Worm (Caenorhabditis elegans) whole organism, young adult: Measurements from ENCODE around the gene egl-26.

ENCODE experiments used
- C06A6.2 ChIP-seq: fragments of 200-800 bp; sonication (Bioruptor generic); conservative IDR thresholded peaks from 2 replicates; pipeline ENCODE4 v1.3.6; 2022; ENCODE audit warnings: missing genetic modification characterization, missing compliant biosample characterization
- D2030.7 ChIP-seq: fragments of 200-800 bp; sonication (Bioruptor generic); IDR thresholded peaks from 2 replicates; pipeline ENCODE4 v1.3.6; 2022; ENCODE audit warnings: missing genetic modification reagents, missing genetic modification characterization, missing compliant biosample characterization
- F22D6.2 ChIP-seq: sonication (generic microtip); optimal IDR thresholded peaks from 2 replicates; lab custom pipeline; 2016; ENCODE audit warnings: mild to moderate bottlenecking, missing genetic modification characterization, missing compliant biosample characterization
- F23B12.7 ChIP-seq: sonication (generic microtip); optimal IDR thresholded peaks from 2 replicates; lab custom pipeline; 2017; ENCODE audit warnings: missing genetic modification characterization, mild to moderate bottlenecking, missing compliant biosample characterization, antibody characterized with exemption, moderate library complexity; ENCODE audit not compliant: insufficient read depth
- F33H1.4 ChIP-seq: fragments of 200-800 bp; sonication (Bioruptor generic); IDR thresholded peaks from 2 replicates; pipeline ENCODE4 v1.3.6; 2022; ENCODE audit warnings: missing genetic modification reagents, missing genetic modification characterization, missing compliant biosample characterization
- F55B11.4 ChIP-seq: sonication (generic microtip); optimal IDR thresholded peaks from 2 replicates; lab custom pipeline; 2016; ENCODE audit warnings: missing compliant biosample characterization, missing genetic modification characterization, borderline replicate concordance; ENCODE audit not compliant: insufficient read depth
- F57C9.4 ChIP-seq: sonication (generic microtip); optimal IDR thresholded peaks from 2 replicates; lab custom pipeline; 2017; ENCODE audit warnings: mild to moderate bottlenecking, missing genetic modification characterization, missing compliant biosample characterization
- K11D2.4 ChIP-seq: fragments of 200-800 bp; sonication (Bioruptor generic); IDR thresholded peaks from 2 replicates; pipeline ENCODE4 v1.3.6; 2022; ENCODE audit warnings: missing genetic modification reagents, missing genetic modification characterization, missing compliant biosample characterization
- K12H6.12 ChIP-seq: fragments of 200-800 bp; sonication (Bioruptor generic); optimal IDR thresholded peaks from 2 replicates; lab custom pipeline; 2018; ENCODE audit warnings: mild to moderate bottlenecking, missing genetic modification characterization, missing compliant biosample characterization
- Y53G8AR.9 ChIP-seq: fragments of 200-800 bp; sonication (Bioruptor generic); conservative IDR thresholded peaks from 2 replicates; pipeline ENCODE4 v1.3.6; 2022; ENCODE audit warnings: missing genetic modification reagents, missing genetic modification characterization, missing compliant biosample characterization
- Y56A3A.18 ChIP-seq: fragments of 200-800 bp; sonication (Bioruptor generic); IDR thresholded peaks from 2 replicates; pipeline ENCODE4 v1.3.6; 2022; ENCODE audit warnings: missing genetic modification reagents, missing genetic modification characterization, missing compliant biosample characterization
- ama-1 ChIP-seq, 3 experiments: fragments of 150-350 bp in 1 of 3; sonication (generic microtip) in 2 of 3; optimal IDR thresholded peaks; 2 replicates each; lab custom pipeline; 2014 to 2018; ENCODE audit warnings: missing biosample characterization in 2 of 3, missing genetic modification characterization in 2 of 3, missing genetic modification reagents in 2 of 3
- atf-7 ChIP-seq: sonication (generic microtip); optimal IDR thresholded peaks from 2 replicates; lab custom pipeline; 2017; ENCODE audit warnings: mild to moderate bottlenecking, missing genetic modification characterization, missing compliant biosample characterization
- ccch-3 ChIP-seq: fragments of 200-800 bp; sonication (Bioruptor generic); optimal IDR thresholded peaks from 2 replicates; lab custom pipeline; 2018; ENCODE audit warnings: mild to moderate bottlenecking, missing genetic modification characterization, missing compliant biosample characterization
- cebp-1 ChIP-seq, 2 experiments: fragments of 200-800 bp in 1 of 2; sonication (Bioruptor generic) in 1 of 2; sonication (generic microtip) in 1 of 2; IDR thresholded peaks in 1 of 2; optimal IDR thresholded peaks in 1 of 2; 2 replicates each; pipeline versions ENCODE4 v1.3.6 to Lab custom; 2017 to 2022; ENCODE audit warnings: missing compliant biosample characterization in 2 of 2, missing genetic modification characterization in 2 of 2, mild to moderate bottlenecking in 1 of 2, missing genetic modification reagents in 1 of 2, moderate library complexity in 1 of 2
- ceh-27 ChIP-seq: fragments of 200-800 bp; sonication (Bioruptor generic); optimal IDR thresholded peaks from 2 replicates; lab custom pipeline; 2018; ENCODE audit warnings: mild to moderate bottlenecking, missing genetic modification characterization, moderate library complexity, missing compliant biosample characterization
- ceh-58 ChIP-seq: fragments of 200-800 bp; sonication (Bioruptor generic); IDR thresholded peaks from 2 replicates; pipeline ENCODE4 v1.3.6; 2022; ENCODE audit warnings: missing genetic modification characterization, missing compliant biosample characterization
- ceh-79 ChIP-seq: sonication (generic microtip); optimal IDR thresholded peaks from 2 replicates; lab custom pipeline; 2017; ENCODE audit warnings: mild to moderate bottlenecking, missing genetic modification characterization, missing compliant biosample characterization
- ceh-91 ChIP-seq: fragments of 200-800 bp; sonication (Bioruptor generic); IDR thresholded peaks from 2 replicates; pipeline ENCODE4 v1.3.6; 2022; ENCODE audit warnings: missing genetic modification reagents, missing genetic modification characterization, missing compliant biosample characterization
- chd-7 ChIP-seq: sonication (generic microtip); optimal IDR thresholded peaks from 2 replicates; lab custom pipeline; 2016; ENCODE audit warnings: mild to moderate bottlenecking, missing genetic modification characterization, moderate library complexity, missing compliant biosample characterization
- egl-18 ChIP-seq: fragments of 200-800 bp; sonication (Bioruptor generic); IDR thresholded peaks from 2 replicates; pipeline ENCODE4 v1.3.6; 2022; ENCODE audit warnings: missing genetic modification reagents, missing genetic modification characterization, missing compliant biosample characterization
- egrh-3 ChIP-seq: fragments of 200-800 bp; sonication (Bioruptor generic); IDR thresholded peaks from 2 replicates; pipeline ENCODE4 v1.3.6; 2022; ENCODE audit warnings: missing genetic modification reagents, missing genetic modification characterization, missing compliant biosample characterization
- him-1 ChIP-seq: sonication (generic microtip); optimal IDR thresholded peaks from 2 replicates; lab custom pipeline; 2016; ENCODE audit warnings: missing genotype, missing genetic modification reagents, missing genetic modification characterization, missing compliant biosample characterization
- hlh-12 ChIP-seq: sonication (generic microtip); optimal IDR thresholded peaks from 2 replicates; lab custom pipeline; 2016; ENCODE audit warnings: missing genetic modification characterization, missing compliant biosample characterization
- hrde-1 ChIP-seq: sonication (generic microtip); optimal IDR thresholded peaks from 2 replicates; lab custom pipeline; 2016; ENCODE audit warnings: missing genetic modification characterization, mild to moderate bottlenecking, missing compliant biosample characterization, moderate library complexity, missing genotype, missing genetic modification reagents, borderline replicate concordance
- hsf-1 ChIP-seq: fragments of 200-800 bp; sonication (Bioruptor generic); IDR thresholded peaks from 2 replicates; pipeline ENCODE4 v1.3.6; 2022; ENCODE audit warnings: missing genetic modification reagents, missing genetic modification characterization, missing compliant biosample characterization
- lag-1 ChIP-seq: fragments of 200-800 bp; sonication (Bioruptor generic); IDR thresholded peaks from 2 replicates; pipeline ENCODE4 v1.3.6; 2022; ENCODE audit warnings: missing genetic modification reagents, missing genetic modification characterization, missing compliant biosample characterization
- let-526 ChIP-seq: fragments of 200-800 bp; sonication (Bioruptor generic); IDR thresholded peaks from 2 replicates; pipeline ENCODE4 v1.3.6; 2022; ENCODE audit warnings: missing genetic modification reagents, missing genetic modification characterization, missing compliant biosample characterization
- lin-26 ChIP-seq: fragments of 200-800 bp; sonication (Bioruptor generic); IDR thresholded peaks from 2 replicates; pipeline ENCODE4 v1.3.6; 2022; ENCODE audit warnings: missing genetic modification reagents, missing genetic modification characterization, missing compliant biosample characterization
- lin-54 ChIP-seq: fragments of 200-800 bp; sonication (Bioruptor generic); optimal IDR thresholded peaks from 2 replicates; lab custom pipeline; 2018; ENCODE audit warnings: mild to moderate bottlenecking, missing genetic modification characterization, missing compliant biosample characterization
- lsy-27 ChIP-seq: sonication (generic microtip); optimal IDR thresholded peaks from 2 replicates; lab custom pipeline; 2017; ENCODE audit warnings: missing genetic modification characterization, mild to moderate bottlenecking, missing compliant biosample characterization, antibody characterized with exemption, missing genotype, borderline replicate concordance; ENCODE audit not compliant: insufficient read depth
- madf-10 ChIP-seq: sonication (generic microtip); optimal IDR thresholded peaks from 2 replicates; lab custom pipeline; 2016; ENCODE audit warnings: mild to moderate bottlenecking, missing genetic modification characterization, missing compliant biosample characterization
- madf-3 ChIP-seq: fragments of 200-800 bp; sonication (Bioruptor generic); IDR thresholded peaks from 2 replicates; pipeline ENCODE4 v1.3.6; 2022; ENCODE audit warnings: missing genetic modification reagents, missing genetic modification characterization, missing compliant biosample characterization
- madf-6 ChIP-seq: fragments of 200-800 bp; sonication (Bioruptor generic); IDR thresholded peaks from 2 replicates; pipeline ENCODE4 v1.3.6; 2022; ENCODE audit warnings: missing genetic modification reagents, missing genetic modification characterization, missing compliant biosample characterization
- mxl-1 ChIP-seq: sonication (generic microtip); optimal IDR thresholded peaks from 2 replicates; lab custom pipeline; 2016; ENCODE audit warnings: missing genetic modification characterization, missing compliant biosample characterization
- rcor-1 ChIP-seq: fragments of 200-800 bp; sonication (Bioruptor generic); IDR thresholded peaks from 2 replicates; pipeline ENCODE4 v1.3.6; 2022; ENCODE audit warnings: missing genetic modification reagents, missing genetic modification characterization, missing compliant biosample characterization
- repo-1 ChIP-seq: sonication (generic microtip); optimal IDR thresholded peaks from 2 replicates; lab custom pipeline; 2017; ENCODE audit warnings: mild to moderate bottlenecking, missing genetic modification characterization, missing compliant biosample characterization
- sdz-38 ChIP-seq: sonication (generic microtip); optimal IDR thresholded peaks from 2 replicates; lab custom pipeline; 2016; ENCODE audit warnings: missing genotype, missing genetic modification characterization, missing compliant biosample characterization
- snpc-1.1 ChIP-seq: sonication (generic microtip); optimal IDR thresholded peaks from 2 replicates; lab custom pipeline; 2017; ENCODE audit warnings: missing genetic modification characterization, mild to moderate bottlenecking, missing compliant biosample characterization, antibody characterized with exemption, moderate library complexity, missing genotype, missing genetic modification reagents; ENCODE audit not compliant: insufficient read depth
- snpc-3.4 ChIP-seq: sonication (generic microtip); optimal IDR thresholded peaks from 2 replicates; lab custom pipeline; 2017; ENCODE audit warnings: missing genetic modification characterization, mild to moderate bottlenecking, missing compliant biosample characterization, antibody characterized with exemption, moderate library complexity, missing genotype, missing genetic modification reagents
- somi-1 ChIP-seq: fragments of 200-800 bp; sonication (Bioruptor generic); optimal IDR thresholded peaks from 2 replicates; lab custom pipeline; 2018; ENCODE audit warnings: mild to moderate bottlenecking, missing genetic modification characterization, missing compliant biosample characterization
- tbx-9 ChIP-seq: sonication (generic microtip); optimal IDR thresholded peaks from 2 replicates; lab custom pipeline; 2016; ENCODE audit warnings: borderline replicate concordance, missing genetic modification characterization, inconsistent platforms, missing compliant biosample characterization
- unc-62 ChIP-seq: fragments of 150-350 bp; optimal IDR thresholded peaks from 2 replicates; lab custom pipeline; 2014; ENCODE audit warnings: missing biosample characterization, missing genetic modification reagents, missing genetic modification characterization
- ztf-22 ChIP-seq: fragments of 200-800 bp; sonication (Bioruptor generic); optimal IDR thresholded peaks from 2 replicates; lab custom pipeline; 2018; ENCODE audit warnings: mild to moderate bottlenecking, missing genetic modification characterization, moderate library complexity, missing compliant biosample characterization
- ztf-26 ChIP-seq: sonication (generic microtip); optimal IDR thresholded peaks from 2 replicates; lab custom pipeline; 2017; ENCODE audit warnings: missing genetic modification characterization, missing compliant biosample characterization
- ztf-28 ChIP-seq: fragments of 200-800 bp; sonication (Bioruptor generic); IDR thresholded peaks from 2 replicates; pipeline ENCODE4 v1.3.6; 2022; ENCODE audit warnings: missing genetic modification reagents, missing genetic modification characterization, missing compliant biosample characterization
- ztf-3 ChIP-seq: fragments of 200-800 bp; sonication (Bioruptor generic); optimal IDR thresholded peaks from 2 replicates; lab custom pipeline; 2018; ENCODE audit warnings: mild to moderate bottlenecking, missing genetic modification characterization, missing compliant biosample characterization

Gene egl-26

ce11 chrII:24559-24998 lies 44.9 kb upstream of the egl-26 start, which contains the start of gene enee-1 (continued):
- TF ChIP-seq snpc-3.4 (tag; lab: Kevin White, UChicago), result no peak
- no peak for TF ChIP-seq tbx-9
- TF ChIP-seq K12H6.12 (tag; lab: Kevin White, UChicago), result peak; percentile 39
- TF ChIP-seq F57C9.4 (tag; lab: Kevin White, UChicago), result no peak
- TF ChIP-seq let-526, result no peak
- no peak for TF ChIP-seq chd-7 (tag; lab: Kevin White, UChicago)
- peak; percentile 30 for TF ChIP-seq ama-1 (optimal IDR thresholded peaks at IDR 0.05; lab: Kevin White, UChicago)
- TF ChIP-seq ama-1 (GFP tag; optimal IDR thresholded peaks at IDR 0.05; lab: Kevin White, UChicago), result no peak
- TF ChIP-seq hlh-12, result no peak
- no peak for TF ChIP-seq ccch-3 (GFP tag; lab: Kevin White, UChicago)
- TF ChIP-seq ztf-22, result no peak
- no peak for TF ChIP-seq K11D2.4 (GFP tag; lab: Robert Waterston, UW)
- TF ChIP-seq egl-18 (GFP tag; lab: Robert Waterston, UW), result no peak
- peak; percentile 56 for TF ChIP-seq C06A6.2 (GFP tag; lab: Robert Waterston, UW)
- TF ChIP-seq F22D6.2 (tag; lab: Kevin White, UChicago), result no peak
- TF ChIP-seq lin-26 (GFP tag; lab: Robert Waterston, UW), result no peak
- peak; percentile 19 for TF ChIP-seq madf-10 (tag; lab: Kevin White, UChicago)
- peak; percentile 90 for TF ChIP-seq lin-54 (GFP tag; lab: Kevin White, UChicago)
- TF ChIP-seq ztf-28 (GFP tag; lab: Robert Waterston, UW), result no peak
- no peak for TF ChIP-seq F23B12.7
- no peak for TF ChIP-seq unc-62
- TF ChIP-seq lag-1 (GFP tag; lab: Robert Waterston, UW), result no peak
- TF ChIP-seq mxl-1 (tag; lab: Kevin White, UChicago), result no peak
- no peak for TF ChIP-seq him-1
- peak; percentile 46 for TF ChIP-seq D2030.7 (GFP tag; lab: Robert Waterston, UW)
- TF ChIP-seq ceh-58 (GFP tag; lab: Robert Waterston, UW), result no peak
- no peak for TF ChIP-seq somi-1 (GFP tag; lab: Kevin White, UChicago)
- TF ChIP-seq snpc-1.1 (tag; lab: Kevin White, UChicago), result no peak
- TF ChIP-seq sdz-38 (tag; lab: Kevin White, UChicago), result no peak
- no peak for TF ChIP-seq lsy-27
- peak; percentile 61; the same call in 1 of the 2 replicates for TF ChIP-seq Y53G8AR.9 (GFP tag; lab: Robert Waterston, UW)
- no peak for TF ChIP-seq ceh-91 (GFP tag; lab: Robert Waterston, UW)
- no peak for TF ChIP-seq hsf-1 (GFP tag; lab: Robert Waterston, UW)
- TF ChIP-seq repo-1 (tag; lab: Kevin White, UChicago), result peak; percentile 53
- no peak for TF ChIP-seq egrh-3 (GFP tag; lab: Robert Waterston, UW)
- peak; percentile 56 for TF ChIP-seq ztf-26 (tag; lab: Kevin White, UChicago)
- peak; percentile 19 for TF ChIP-seq atf-7 (tag; lab: Kevin White, UChicago)
- TF ChIP-seq ceh-79 (tag; lab: Kevin White, UChicago), result no peak
- TF ChIP-seq Y56A3A.18, result 0 out of 2 replicates have a peak, but pooled peaks have one; percentile 23
- no peak for TF ChIP-seq ceh-27 (GFP tag; lab: Kevin White, UChicago)
- no peak for TF ChIP-seq ztf-3 (GFP tag; lab: Kevin White, UChicago)
- TF ChIP-seq madf-3 (GFP tag; lab: Robert Waterston, UW), result peak; percentile 68; the same call in 1 of the 2 replicates
- TF ChIP-seq cebp-1 (GFP tag; IDR thresholded peaks at IDR 0.05; lab: Robert Waterston, UW), result no peak
- peak; percentile 60 for TF ChIP-seq cebp-1 (tag; optimal IDR thresholded peaks at IDR 0.05; lab: Kevin White, UChicago)
- no peak for TF ChIP-seq F55B11.4 (tag; lab: Kevin White, UChicago)
- peak; percentile 52; the same call in 1 of the 2 replicates for TF ChIP-seq rcor-1 (GFP tag; lab: Robert Waterston, UW)
- no peak for TF ChIP-seq hrde-1 (tag; lab: Kevin White, UChicago)
- TF ChIP-seq F33H1.4 (GFP tag; lab: Robert Waterston, UW), result no peak
- peak; percentile 11; the same call in 1 of the 2 replicates for TF ChIP-seq madf-6 (GFP tag; lab: Robert Waterston, UW)
